Worm (Caenorhabditis elegans) whole organism, L2 larva: ENCODE data around the gene T19B10.5.
A peak's percentile ranks its signal among the peaks of the same experiment; 100 is the strongest.

Source experiments
- C34F6.9 ChIP-seq: fragments of 150-350 bp; optimal IDR thresholded peaks from 2 replicates; lab custom pipeline; 2014; ENCODE audit warnings: missing biosample characterization, missing genetic modification characterization
- F13H6.1 ChIP-seq: sonication (generic microtip); optimal IDR thresholded peaks from 2 replicates; lab custom pipeline; 2016; ENCODE audit warnings: missing genetic modification characterization, missing compliant biosample characterization
- R02D3.7 ChIP-seq: fragments of 150-350 bp; optimal IDR thresholded peaks from 2 replicates; lab custom pipeline; 2014; ENCODE audit warnings: missing biosample characterization, missing genetic modification characterization
- Y55F3AM.14 ChIP-seq: fragments of 200-800 bp; sonication (Bioruptor generic); optimal IDR thresholded peaks from 2 replicates; lab custom pipeline; 2018; ENCODE audit warnings: mild to moderate bottlenecking, missing genetic modification characterization, missing compliant biosample characterization
- aly-2 ChIP-seq: fragments of 150-350 bp; optimal IDR thresholded peaks from 2 replicates; lab custom pipeline; 2014; ENCODE audit warnings: missing biosample characterization, missing genetic modification characterization
- ama-1 ChIP-seq: fragments of 150-350 bp; optimal IDR thresholded peaks from 2 replicates; lab custom pipeline; 2018; ENCODE audit warnings: inconsistent platforms
- blmp-1 ChIP-seq: sonication (generic microtip); optimal IDR thresholded peaks from 2 replicates; lab custom pipeline; 2017; ENCODE audit warnings: missing genetic modification characterization, mild to moderate bottlenecking, missing compliant biosample characterization, antibody characterized with exemption, moderate library complexity; ENCODE audit not compliant: insufficient read depth
- ceh-16 ChIP-seq: fragments of 150-350 bp; optimal IDR thresholded peaks from 2 replicates; lab custom pipeline; 2014; ENCODE audit warnings: missing biosample characterization, missing genetic modification characterization
- ceh-82 ChIP-seq: fragments of 150-350 bp; optimal IDR thresholded peaks from 2 replicates; lab custom pipeline; 2014; ENCODE audit warnings: missing biosample characterization, missing genetic modification characterization
- crh-2 ChIP-seq: sonication (generic microtip); optimal IDR thresholded peaks from 2 replicates; lab custom pipeline; 2017; ENCODE audit warnings: missing biosample characterization, missing genetic modification characterization
- egl-27 ChIP-seq: sonication (generic microtip); optimal IDR thresholded peaks from 3 replicates; lab custom pipeline; 2017; ENCODE audit warnings: missing biosample characterization, missing genetic modification reagents, missing genetic modification characterization
- fos-1 ChIP-seq: fragments of 150-350 bp; optimal IDR thresholded peaks from 2 replicates; lab custom pipeline; 2014; ENCODE audit warnings: missing biosample characterization, missing genetic modification characterization
- gmeb-1 ChIP-seq: fragments of 150-350 bp; optimal IDR thresholded peaks from 2 replicates; lab custom pipeline; 2014; ENCODE audit warnings: missing biosample characterization, missing genetic modification characterization
- lin-11 ChIP-seq: fragments of 150-350 bp; sonication (generic microtip); optimal IDR thresholded peaks from 2 replicates; lab custom pipeline; 2014; ENCODE audit warnings: missing biosample characterization, missing genetic modification characterization, inconsistent platforms, mixed read lengths
- lin-13 ChIP-seq: fragments of 150-350 bp; optimal IDR thresholded peaks from 2 replicates; lab custom pipeline; 2014; ENCODE audit warnings: missing biosample characterization, missing genetic modification reagents, missing genetic modification characterization
- lsy-2 ChIP-seq, 2 experiments: fragments of 150-350 bp in 1 of 2; sonication (generic microtip) in 1 of 2; optimal IDR thresholded peaks; 2 replicates each; lab custom pipeline; 2014 to 2017; ENCODE audit warnings: missing biosample characterization in 2 of 2, missing genetic modification characterization in 2 of 2
- mab-5 ChIP-seq: fragments of 150-350 bp; optimal IDR thresholded peaks from 2 replicates; lab custom pipeline; 2014; ENCODE audit warnings: missing biosample characterization, missing genetic modification characterization
- mbf-1 ChIP-seq: sonication (generic microtip); optimal IDR thresholded peaks from 2 replicates; lab custom pipeline; 2017; ENCODE audit warnings: missing biosample characterization, missing genetic modification characterization
- mdl-1 ChIP-seq, 2 experiments: fragments of 150-350 bp in 1 of 2; sonication (generic microtip) in 1 of 2; optimal IDR thresholded peaks; 2 replicates each; lab custom pipeline; 2017; ENCODE audit warnings: missing biosample characterization in 2 of 2, missing genetic modification characterization in 2 of 2
- nhr-10 ChIP-seq: sonication (generic microtip); optimal IDR thresholded peaks from 2 replicates; lab custom pipeline; 2017; ENCODE audit warnings: missing biosample characterization, missing genetic modification characterization
- nhr-12 ChIP-seq: fragments of 150-350 bp; optimal IDR thresholded peaks from 2 replicates; lab custom pipeline; 2014; ENCODE audit warnings: missing biosample characterization, missing genetic modification characterization
- nhr-129 ChIP-seq: fragments of 150-350 bp; optimal IDR thresholded peaks from 2 replicates; lab custom pipeline; 2014; ENCODE audit warnings: missing biosample characterization, missing genetic modification characterization
- nhr-21 ChIP-seq: fragments of 150-350 bp; optimal IDR thresholded peaks from 2 replicates; lab custom pipeline; 2014; ENCODE audit warnings: missing biosample characterization, missing genetic modification characterization
- nhr-23 ChIP-seq: fragments of 150-350 bp; optimal IDR thresholded peaks from 2 replicates; lab custom pipeline; 2014; ENCODE audit warnings: missing biosample characterization, missing genetic modification reagents, missing genetic modification characterization
- nhr-237 ChIP-seq: fragments of 150-350 bp; optimal IDR thresholded peaks from 2 replicates; lab custom pipeline; 2014; ENCODE audit warnings: missing biosample characterization, missing genetic modification characterization
- nhr-25 ChIP-seq: fragments of 150-350 bp; sonication (generic microtip); optimal IDR thresholded peaks from 3 replicates; lab custom pipeline; 2014; ENCODE audit warnings: missing biosample characterization, missing genetic modification characterization
- nhr-77 ChIP-seq: fragments of 150-350 bp; optimal IDR thresholded peaks from 2 replicates; lab custom pipeline; 2014; ENCODE audit warnings: missing biosample characterization, missing genetic modification characterization
- peb-1 ChIP-seq: fragments of 150-350 bp; optimal IDR thresholded peaks from 2 replicates; lab custom pipeline; 2014; ENCODE audit warnings: missing biosample characterization, missing genetic modification characterization
- sem-4 ChIP-seq: fragments of 150-350 bp; optimal IDR thresholded peaks from 2 replicates; lab custom pipeline; 2014; ENCODE audit warnings: missing biosample characterization, missing genetic modification reagents, missing genetic modification characterization
- skn-1 ChIP-seq: sonication (generic microtip); optimal IDR thresholded peaks from 2 replicates; lab custom pipeline; 2017; ENCODE audit warnings: missing biosample characterization, missing genetic modification characterization
- sma-3 ChIP-seq: sonication (generic microtip); optimal IDR thresholded peaks from 2 replicates; lab custom pipeline; 2016; ENCODE audit warnings: missing genetic modification reagents, missing genetic modification characterization, missing compliant biosample characterization
- sma-9 ChIP-seq, 2 experiments: fragments of 150-350 bp in 1 of 2; sonication (generic microtip) in 1 of 2; optimal IDR thresholded peaks; 2 replicates each; lab custom pipeline; 2014 to 2016; ENCODE audit warnings: missing genetic modification characterization in 2 of 2, mild to moderate bottlenecking in 1 of 2, missing biosample characterization in 1 of 2, missing compliant biosample characterization in 1 of 2, missing genetic modification reagents in 1 of 2, moderate library complexity in 1 of 2
- unc-55 ChIP-seq: fragments of 150-350 bp; sonication (generic microtip); optimal IDR thresholded peaks from 3 replicates; lab custom pipeline; 2014; ENCODE audit warnings: missing biosample characterization, missing genetic modification reagents, missing genetic modification characterization
- unc-62 ChIP-seq: fragments of 150-350 bp; optimal IDR thresholded peaks from 2 replicates; lab custom pipeline; 2014; ENCODE audit warnings: missing biosample characterization, missing genetic modification reagents, missing genetic modification characterization
- ztf-11 ChIP-seq: sonication (generic microtip); optimal IDR thresholded peaks from 2 replicates; lab custom pipeline; 2017; ENCODE audit warnings: missing biosample characterization, missing genetic modification characterization
- ztf-4 ChIP-seq: fragments of 150-350 bp; optimal IDR thresholded peaks from 2 replicates; lab custom pipeline; 2014; ENCODE audit warnings: missing biosample characterization, missing genetic modification characterization

Gene T19B10.5

ce11 chrV:11228653-11229173 is 5.7 kb upstream of the T19B10.5 start, which contains the start of gene pqn-70 (continued):
- no peak for TF ChIP-seq skn-1 (tag; lab: Kevin White, UChicago)
- peak; percentile 67 to 92 for TF ChIP-seq lsy-2 (tag; optimal IDR thresholded peaks at IDR 0.05; lab: Kevin White, UChicago)
- no peak for TF ChIP-seq aly-2 (tag; lab: Kevin White, UChicago)
- peak; percentile 78 for TF ChIP-seq gmeb-1 (tag; lab: Kevin White, UChicago)
- TF ChIP-seq crh-2 (tag; lab: Kevin White, UChicago): peak; percentile 89
- TF ChIP-seq nhr-25 (tag; lab: Kevin White, UChicago): peak; percentile 82
- no peak for TF ChIP-seq unc-62 (GFP tag; lab: Kevin White, UChicago)
- TF ChIP-seq ceh-16 (tag; lab: Kevin White, UChicago): no peak
- no peak for TF ChIP-seq ztf-11 (tag; lab: Kevin White, UChicago)
- TF ChIP-seq nhr-23 (tag; lab: Kevin White, UChicago): no peak
- TF ChIP-seq nhr-12 (tag; lab: Kevin White, UChicago): peak; percentile 9
- TF ChIP-seq sma-9 (GFP tag; optimal IDR thresholded peaks at IDR 0.05; lab: Kevin White, UChicago): peak; percentile 87
- TF ChIP-seq sma-9 (tag; optimal IDR thresholded peaks at IDR 0.05; lab: Kevin White, UChicago): no peak
- TF ChIP-seq nhr-77 (tag; lab: Kevin White, UChicago): no peak
- peak; percentile 86 for TF ChIP-seq sma-3
- peak; percentile 85 for TF ChIP-seq nhr-21 (tag; lab: Kevin White, UChicago)
- TF ChIP-seq ama-1: peak; percentile 37
- TF ChIP-seq ztf-4 (tag; lab: Kevin White, UChicago): peak; percentile 59
- peak; percentile 81 for TF ChIP-seq nhr-129 (tag; lab: Kevin White, UChicago)

- TF ChIP-seq mdl-1 (tag; optimal IDR thresholded peaks at IDR 0.05; lab: Kevin White, UChicago) (no peak), blmp-1 (tag; lab: Kevin White, UChicago) (peak; percentile 53)
These were observed 3.3 kb upstream of the T19B10.5 start for ce11 chrV:11231177-11231576.

- TF ChIP-seq mbf-1 (tag; lab: Kevin White, UChicago) (no peak), unc-62 (GFP tag; lab: Kevin White, UChicago) (no peak), fos-1 (tag; lab: Kevin White, UChicago) (peak; percentile 64), Y55F3AM.14 (GFP tag; lab: Kevin White, UChicago) (no peak), lin-13 (GFP tag; lab: Kevin White, UChicago) (no peak), ama-1 (no peak), aly-2 (tag; lab: Kevin White, UChicago) (no peak), mab-5 (no peak), nhr-23 (tag; lab: Kevin White, UChicago) (no peak), nhr-77 (tag; lab: Kevin White, UChicago) (no peak), unc-55 (no peak), lsy-2 (tag; optimal IDR thresholded peaks at IDR 0.05; lab: Kevin White, UChicago) (peak in 1 of 2 experiments; percentile 7), sma-9 (GFP tag; optimal IDR thresholded peaks at IDR 0.05; lab: Kevin White, UChicago) (no peak), sma-9 (tag; optimal IDR thresholded peaks at IDR 0.05; lab: Kevin White, UChicago) (no peak), sem-4 (tag; lab: Kevin White, UChicago) (no peak), lin-11 (tag; lab: Kevin White, UChicago) (no peak)
These were observed 1.4 kb downstream of the T19B10.5 start for ce11 chrV:11235876-11236275.

ce11 chrV:11239187-11239725 is 4.8 kb downstream of the T19B10.5 start, which contains the start of the genes dvc-1 and ima-1:
Gene dvc-1, minus strand, starts transcription at chrV:11239331.
Gene ima-1, plus strand, starts transcription at chrV:11239675.
- peak; percentile 2 for TF ChIP-seq fos-1 (tag; lab: Kevin White, UChicago)
- peak; percentile 7 for TF ChIP-seq nhr-21 (tag; lab: Kevin White, UChicago)
- peak; percentile 89 for TF ChIP-seq R02D3.7 (tag; lab: Kevin White, UChicago)
- TF ChIP-seq sma-3: peak; percentile 60
- TF ChIP-seq F13H6.1: peak; percentile 59
- TF ChIP-seq lsy-2 (tag; optimal IDR thresholded peaks at IDR 0.05; lab: Kevin White, UChicago): peak; percentile 25 to 73
- peak; percentile 69 for TF ChIP-seq gmeb-1 (tag; lab: Kevin White, UChicago)
- no peak for TF ChIP-seq peb-1
- peak; percentile 69 for TF ChIP-seq ceh-82 (tag; lab: Kevin White, UChicago)
- peak; percentile 57 for TF ChIP-seq C34F6.9 (tag; lab: Kevin White, UChicago)
- peak; percentile 66 for TF ChIP-seq crh-2 (tag; lab: Kevin White, UChicago)
- TF ChIP-seq sma-9 (GFP tag; optimal IDR thresholded peaks at IDR 0.05; lab: Kevin White, UChicago): peak; percentile 32
- TF ChIP-seq sma-9 (tag; optimal IDR thresholded peaks at IDR 0.05; lab: Kevin White, UChicago): no peak
- no peak for TF ChIP-seq egl-27 (tag; lab: Kevin White, UChicago)
- no peak for TF ChIP-seq nhr-10 (tag; lab: Kevin White, UChicago)
- no peak for TF ChIP-seq nhr-237
- peak; percentile 62 for TF ChIP-seq lin-11 (tag; lab: Kevin White, UChicago)
- peak; percentile 64 for TF ChIP-seq nhr-25 (tag; lab: Kevin White, UChicago)
- no peak for TF ChIP-seq mdl-1 (tag; optimal IDR thresholded peaks at IDR 0.05; lab: Kevin White, UChicago)
- peak; percentile 65 for TF ChIP-seq nhr-129 (tag; lab: Kevin White, UChicago)
- no peak for TF ChIP-seq nhr-12 (tag; lab: Kevin White, UChicago)
